Fruit fly (Drosophila melanogaster) whole organism, embryonic: ENCODE results near the gene CG31294.
A peak's percentile ranks its signal among the peaks of the same experiment; 100 is the strongest.

Experiments
- ATbp ChIP-seq: fragments of 200-800 bp; sonication (Bioruptor generic); optimal IDR thresholded peaks from 2 replicates; lab custom pipeline; 2017; ENCODE audit warnings: missing biosample characterization, mild to moderate bottlenecking, missing genetic modification characterization, missing genetic modification reagents
- Asciz ChIP-seq: fragments of 200-800 bp; sonication (Bioruptor generic); optimal IDR thresholded peaks from 2 replicates; lab custom pipeline; 2017; ENCODE audit warnings: missing biosample characterization, mild to moderate bottlenecking, missing genetic modification characterization, missing genetic modification reagents
- Atf-2 ChIP-seq: fragments of 200-800 bp; sonication (Bioruptor generic); optimal IDR thresholded peaks from 2 replicates; lab custom pipeline; 2016; ENCODE audit warnings: missing biosample characterization, missing genetic modification characterization
- CG10209 ChIP-seq: fragments of 200-800 bp; sonication (Bioruptor generic); optimal IDR thresholded peaks from 3 replicates; lab custom pipeline; 2017; ENCODE audit warnings: missing biosample characterization, mild to moderate bottlenecking, missing genetic modification characterization, missing genetic modification reagents
- CG10267 ChIP-seq: fragments of 200-800 bp; sonication (Bioruptor generic); optimal IDR thresholded peaks from 2 replicates; lab custom pipeline; 2018; ENCODE audit warnings: missing biosample characterization, mild to moderate bottlenecking, missing genetic modification characterization, moderate library complexity
- CG13624 ChIP-seq: fragments of 200-800 bp; sonication (Bioruptor generic); optimal IDR thresholded peaks from 2 replicates; lab custom pipeline; 2016; ENCODE audit warnings: missing biosample characterization, missing genetic modification characterization
- CG1603 ChIP-seq: fragments of 200-800 bp; sonication (Bioruptor generic); optimal IDR thresholded peaks from 2 replicates; lab custom pipeline; 2019; ENCODE audit warnings: missing biosample characterization, mild to moderate bottlenecking, missing genetic modification characterization, moderate library complexity
- CG17802 ChIP-seq: fragments of 200-800 bp; sonication (Bioruptor generic); optimal IDR thresholded peaks from 2 replicates; lab custom pipeline; 2018; ENCODE audit warnings: missing biosample characterization, mild to moderate bottlenecking, missing genetic modification characterization, moderate library complexity
- CG17912 ChIP-seq: fragments of 200-800 bp; sonication (Bioruptor generic); optimal IDR thresholded peaks from 2 replicates; lab custom pipeline; 2018; ENCODE audit warnings: missing biosample characterization, mild to moderate bottlenecking, missing genetic modification characterization
- CG18011 ChIP-seq: fragments of 200-800 bp; sonication (Bioruptor generic); optimal IDR thresholded peaks from 2 replicates; lab custom pipeline; 2017; ENCODE audit warnings: missing biosample characterization, missing genetic modification characterization, mild to moderate bottlenecking, moderate library complexity, missing genotype
- CG18262 ChIP-seq: fragments of 200-800 bp; optimal IDR thresholded peaks from 3 replicates; lab custom pipeline; 2019; ENCODE audit warnings: missing biosample characterization, mild to moderate bottlenecking, missing genetic modification characterization, moderate library complexity
- CG3065 ChIP-seq: fragments of 200-800 bp; sonication (Bioruptor generic); optimal IDR thresholded peaks from 2 replicates; lab custom pipeline; 2016; ENCODE audit warnings: missing biosample characterization, missing genetic modification characterization
- CG31224 ChIP-seq: fragments of 200-800 bp; sonication (Bioruptor generic); IDR thresholded peaks from 2 replicates; pipeline ENCODE4 v1.3.6; 2022; ENCODE audit warnings: missing biosample characterization, missing genetic modification characterization
- CG43689 ChIP-seq: fragments of 200-800 bp; sonication (Bioruptor generic); IDR thresholded peaks from 2 replicates; pipeline ENCODE4 v1.3.6; 2022; ENCODE audit warnings: missing biosample characterization, missing genetic modification characterization
- CG4707 ChIP-seq: fragments of 200-800 bp; sonication (Bioruptor generic); optimal IDR thresholded peaks from 2 replicates; lab custom pipeline; 2018; ENCODE audit warnings: missing biosample characterization, mild to moderate bottlenecking, missing genetic modification characterization, moderate library complexity
- CG6254 ChIP-seq: fragments of 200-800 bp; sonication (Bioruptor generic); optimal IDR thresholded peaks from 3 replicates; lab custom pipeline; 2017; ENCODE audit warnings: mild to moderate bottlenecking, missing biosample characterization, missing genetic modification reagents, missing genetic modification characterization
- CG6813 ChIP-seq: fragments of 200-800 bp; sonication (Bioruptor generic); optimal IDR thresholded peaks from 2 replicates; lab custom pipeline; 2017; ENCODE audit warnings: missing biosample characterization, missing genetic modification characterization, mild to moderate bottlenecking, moderate library complexity, missing genetic modification reagents
- CG8359 ChIP-seq: fragments of 200-800 bp; sonication (Bioruptor generic); optimal IDR thresholded peaks from 2 replicates; lab custom pipeline; 2017; ENCODE audit warnings: missing biosample characterization, mild to moderate bottlenecking, missing genetic modification characterization, borderline replicate concordance
- D ChIP-seq, 2 experiments: fragments of 200-800 bp in 1 of 2; fragments of >200 bp in 1 of 2; sonication (Bioruptor generic) in 1 of 2; optimal IDR thresholded peaks; 2 replicates in 1 of 2; 3 replicates in 1 of 2; lab custom pipeline; 2017; ENCODE audit warnings: mild to moderate bottlenecking in 1 of 2, missing biosample characterization in 1 of 2, missing genetic modification characterization in 1 of 2, missing genetic modification reagents in 1 of 2
- Fer2 ChIP-seq: fragments of 200-800 bp; sonication (Bioruptor generic); optimal IDR thresholded peaks from 2 replicates; lab custom pipeline; 2018; ENCODE audit warnings: missing biosample characterization, mild to moderate bottlenecking, missing genetic modification characterization, moderate library complexity
- Gug ChIP-seq: fragments of 200-800 bp; sonication (Bioruptor generic); IDR thresholded peaks from 4 replicates; pipeline ENCODE4 v1.3.6; 2022; ENCODE audit warnings: missing biosample characterization, missing genetic modification characterization
- H15 ChIP-seq: fragments of 200-800 bp; sonication (Bioruptor generic); IDR thresholded peaks from 3 replicates; pipeline ENCODE4 v1.3.6; 2022; ENCODE audit warnings: missing biosample characterization, missing genetic modification characterization
- Jarid2 ChIP-seq: fragments of 200-800 bp; sonication (Bioruptor generic); optimal IDR thresholded peaks from 3 replicates; lab custom pipeline; 2017; ENCODE audit warnings: mild to moderate bottlenecking, missing biosample characterization, missing genetic modification reagents, missing genetic modification characterization
- Lpt ChIP-seq: fragments of >200 bp; optimal IDR thresholded peaks from 2 replicates; lab custom pipeline; 2018; ENCODE audit warnings: missing biosample characterization, missing genetic modification characterization
- Nf-YB ChIP-seq: fragments of 200-800 bp; sonication (Bioruptor generic); optimal IDR thresholded peaks from 3 replicates; lab custom pipeline; 2019; ENCODE audit warnings: missing biosample characterization, mild to moderate bottlenecking, missing genetic modification characterization, moderate library complexity
- Nf-YC ChIP-seq: fragments of 200-800 bp; optimal IDR thresholded peaks from 3 replicates; lab custom pipeline; 2019; ENCODE audit warnings: missing biosample characterization, mild to moderate bottlenecking, missing genetic modification characterization, moderate library complexity
- NfI ChIP-seq: fragments of 200-800 bp; sonication (Bioruptor generic); optimal IDR thresholded peaks from 3 replicates; lab custom pipeline; 2018; ENCODE audit warnings: missing biosample characterization, mild to moderate bottlenecking, missing genetic modification characterization, moderate library complexity
- Pdp1 ChIP-seq, 2 experiments: fragments of 200-800 bp; sonication (Bioruptor generic); optimal IDR thresholded peaks; 3 replicates each; lab custom pipeline; 2016; ENCODE audit warnings: missing biosample characterization in 2 of 2, missing genetic modification characterization in 2 of 2, mild to moderate bottlenecking in 1 of 2, moderate library complexity in 1 of 2
- Ptx1 ChIP-seq: fragments of 200-800 bp; sonication (Bioruptor generic); IDR thresholded peaks from 2 replicates; pipeline ENCODE4 v1.3.6; 2022; ENCODE audit warnings: missing biosample characterization, missing genetic modification characterization
- Rx ChIP-seq: fragments of 200-800 bp; sonication (Bioruptor generic); IDR thresholded peaks from 2 replicates; pipeline ENCODE4 v1.3.6; 2022; ENCODE audit warnings: missing biosample characterization, missing genetic modification characterization
- cg ChIP-seq: fragments of 200-800 bp; sonication (Bioruptor generic); optimal IDR thresholded peaks from 3 replicates; lab custom pipeline; 2019; ENCODE audit warnings: missing biosample characterization, mild to moderate bottlenecking, missing genetic modification characterization, moderate library complexity
- chinmo ChIP-seq: fragments of 200-800 bp; sonication (Bioruptor generic); IDR thresholded peaks from 4 replicates; pipeline ENCODE4 v1.3.6; 2022; ENCODE audit warnings: missing biosample characterization, missing genetic modification characterization; ENCODE audit not compliant: partially characterized antibody
- danr ChIP-seq: fragments of 200-800 bp; sonication (Bioruptor generic); IDR thresholded peaks from 2 replicates; pipeline ENCODE4 v1.3.6; 2022; ENCODE audit warnings: missing biosample characterization, missing genetic modification characterization
- disco-r ChIP-seq: fragments of 200-800 bp; sonication (Bioruptor generic); optimal IDR thresholded peaks from 2 replicates; lab custom pipeline; 2016; ENCODE audit warnings: missing biosample characterization, missing genetic modification characterization
- emc ChIP-seq: fragments of 200-800 bp; sonication (Bioruptor generic); optimal IDR thresholded peaks from 2 replicates; lab custom pipeline; 2016; ENCODE audit warnings: missing biosample characterization, missing genetic modification characterization
- gsb-n ChIP-seq: fragments of 200-800 bp; sonication (Bioruptor generic); optimal IDR thresholded peaks from 3 replicates; lab custom pipeline; 2018; ENCODE audit warnings: missing biosample characterization, mild to moderate bottlenecking, missing genetic modification characterization
- h ChIP-seq: fragments of >200 bp; optimal IDR thresholded peaks from 2 replicates; lab custom pipeline; 2017
- nerfin-1 ChIP-seq: fragments of 200-800 bp; sonication (Bioruptor generic); optimal IDR thresholded peaks from 3 replicates; lab custom pipeline; 2019; ENCODE audit warnings: missing biosample characterization, mild to moderate bottlenecking, missing genetic modification characterization, moderate library complexity
- oc ChIP-seq: fragments of 200-800 bp; sonication (Bioruptor generic); optimal IDR thresholded peaks from 2 replicates; lab custom pipeline; 2018; ENCODE audit warnings: missing biosample characterization, mild to moderate bottlenecking, missing genetic modification characterization, moderate library complexity
- otp ChIP-seq: fragments of 200-800 bp; sonication (Bioruptor generic); IDR thresholded peaks from 3 replicates; pipeline ENCODE4, ENCODE4 v1.3.6; 2022; ENCODE audit warnings: missing biosample characterization, missing genetic modification characterization
- pros ChIP-seq: fragments of 200-800 bp; sonication (Bioruptor generic); optimal IDR thresholded peaks from 3 replicates; lab custom pipeline; 2019; ENCODE audit warnings: missing biosample characterization, mild to moderate bottlenecking, missing genetic modification characterization, moderate library complexity
- psq ChIP-seq: fragments of 200-800 bp; sonication (Bioruptor generic); optimal IDR thresholded peaks from 2 replicates; lab custom pipeline; 2017; ENCODE audit warnings: missing biosample characterization, missing genetic modification characterization
- ranshi ChIP-seq: fragments of 200-800 bp; sonication (Bioruptor generic); IDR thresholded peaks from 2 replicates; pipeline ENCODE4 v1.3.6; 2022; ENCODE audit warnings: missing biosample characterization, missing genetic modification characterization
- salm ChIP-seq: fragments of 200-800 bp; sonication (Bioruptor generic); optimal IDR thresholded peaks from 2 replicates; lab custom pipeline; 2018; ENCODE audit warnings: missing biosample characterization, mild to moderate bottlenecking, missing genetic modification characterization
- scrt ChIP-seq: fragments of 200-800 bp; sonication (Bioruptor generic); optimal IDR thresholded peaks from 2 replicates; lab custom pipeline; 2018; ENCODE audit warnings: missing biosample characterization, mild to moderate bottlenecking, missing genetic modification characterization, moderate library complexity
- shn ChIP-seq: fragments of 200-800 bp; sonication (Bioruptor generic); optimal IDR thresholded peaks from 3 replicates; lab custom pipeline; 2016; ENCODE audit warnings: missing biosample characterization, missing genetic modification characterization
- so ChIP-seq: fragments of 200-800 bp; sonication (Bioruptor generic); IDR thresholded peaks from 3 replicates; pipeline ENCODE4 v1.3.6; 2022; ENCODE audit warnings: missing biosample characterization, missing genetic modification characterization
- tap ChIP-seq: fragments of 200-800 bp; optimal IDR thresholded peaks from 3 replicates; lab custom pipeline; 2019; ENCODE audit warnings: missing biosample characterization, mild to moderate bottlenecking, missing genetic modification characterization, moderate library complexity
- vvl ChIP-seq: fragments of 200-800 bp; sonication (Bioruptor generic); IDR thresholded peaks from 2 replicates; pipeline ENCODE4 v1.3.6; 2022; ENCODE audit warnings: missing biosample characterization, missing genetic modification characterization
- wek ChIP-seq: fragments of 200-800 bp; sonication (Bioruptor generic); optimal IDR thresholded peaks from 3 replicates; lab custom pipeline; 2018; ENCODE audit warnings: missing biosample characterization, mild to moderate bottlenecking, missing genetic modification characterization, moderate library complexity

The CG31294 gene

DNA sequence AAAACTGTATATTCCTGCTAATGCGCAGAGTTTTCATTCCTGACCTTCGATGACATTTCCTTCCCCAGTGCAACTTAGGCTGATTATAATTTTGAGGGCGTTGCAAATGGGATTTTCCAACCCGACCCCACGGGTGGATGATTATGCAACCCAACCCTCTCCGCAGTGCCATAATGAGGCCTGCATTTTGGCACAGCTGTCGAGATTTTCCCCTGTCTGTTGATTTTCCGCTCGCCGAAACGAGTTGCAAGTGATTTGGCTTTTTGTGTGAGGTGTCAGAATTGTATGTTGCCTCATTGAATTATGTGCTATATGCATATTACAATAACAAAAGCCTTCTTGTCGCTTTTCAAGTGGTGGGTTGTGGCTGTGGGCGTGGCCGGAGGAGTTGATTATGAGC is 44.1 kb downstream of the CG31294 start:
- peak; percentile 37 for TF ChIP-seq nerfin-1 (tag; lab: Kevin White, UChicago)
- no peak for TF ChIP-seq Rx
- TF ChIP-seq H15 (GFP tag; lab: Robert Waterston, UW): no peak
- TF ChIP-seq tap: peak; percentile 70
- TF ChIP-seq vvl (GFP tag; lab: Robert Waterston, UW): no peak
- TF ChIP-seq so: no peak
- TF ChIP-seq CG6813 (GFP tag; lab: Kevin White, UChicago): no peak
- TF ChIP-seq otp (GFP tag; lab: Robert Waterston, UW): no peak
- peak; percentile 11 for TF ChIP-seq CG3065 (GFP tag; lab: Kevin White, UChicago)
- peak; percentile 71 for TF ChIP-seq pros (GFP tag; lab: Kevin White, UChicago)
- TF ChIP-seq CG10209 (GFP tag; lab: Kevin White, UChicago): no peak
- TF ChIP-seq disco-r (GFP tag; lab: Kevin White, UChicago): no peak
- TF ChIP-seq ranshi (GFP tag; lab: Robert Waterston, UW): no peak
- no peak for TF ChIP-seq Ptx1
- TF ChIP-seq oc: peak; percentile 70
- TF ChIP-seq Jarid2 (GFP tag; lab: Kevin White, UChicago): no peak
- no peak for TF ChIP-seq psq
- TF ChIP-seq CG43689: no peak
- TF ChIP-seq CG17802 (tag; lab: Kevin White, UChicago): no peak
- no peak for TF ChIP-seq Asciz (GFP tag; lab: Kevin White, UChicago)
- TF ChIP-seq Nf-YB (GFP tag; lab: Kevin White, UChicago): no peak
- TF ChIP-seq Pdp1 (GFP tag; optimal IDR thresholded peaks at IDR 0.05; lab: Kevin White, UChicago): peak in 1 of 2 experiments; percentile 11
- no peak for TF ChIP-seq Lpt (GFP tag; lab: Kevin White, UChicago)
- peak; percentile 77 for TF ChIP-seq gsb-n (tag; lab: Kevin White, UChicago)

DNA sequence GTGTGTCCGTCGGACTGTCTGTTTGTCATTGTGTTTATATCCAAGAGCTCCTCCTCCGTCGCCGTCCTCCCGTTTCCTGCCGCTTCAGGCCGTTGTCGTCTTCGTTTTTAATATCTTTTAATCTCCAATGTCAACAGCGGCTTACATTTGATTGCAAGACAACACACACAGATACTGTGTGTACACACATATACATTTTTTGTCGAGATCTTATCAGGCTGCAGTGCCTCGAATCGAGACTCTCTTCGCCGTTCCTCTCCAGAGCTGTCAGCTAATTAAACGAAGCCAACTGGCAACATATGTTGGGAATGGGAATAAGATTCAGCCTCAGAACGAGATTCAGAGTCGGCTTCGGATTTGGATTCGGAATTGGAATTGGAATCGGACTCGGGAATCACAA is 45.8 kb downstream of the CG31294 start:
- no peak for TF ChIP-seq shn (GFP tag; lab: Kevin White, UChicago)
- no peak for TF ChIP-seq Fer2 (tag; lab: Kevin White, UChicago)
- no peak for TF ChIP-seq CG8359 (GFP tag; lab: Kevin White, UChicago)
- peak; percentile 45 for TF ChIP-seq CG4707 (GFP tag; lab: Kevin White, UChicago)
- TF ChIP-seq scrt (GFP tag; lab: Kevin White, UChicago): no peak
- TF ChIP-seq Nf-YC (tag; lab: Kevin White, UChicago): no peak
- TF ChIP-seq wek: peak; percentile 25
- no peak for TF ChIP-seq h
- TF ChIP-seq CG10267: no peak
- TF ChIP-seq CG1603 (tag; lab: Kevin White, UChicago): peak; percentile 7
- TF ChIP-seq chinmo (GFP tag; lab: Robert Waterston, UW): no peak
- peak; percentile 24 for TF ChIP-seq CG18262
- no peak for TF ChIP-seq H15 (GFP tag; lab: Robert Waterston, UW)
- peak; percentile 42 for TF ChIP-seq cg (GFP tag; lab: Kevin White, UChicago)
- TF ChIP-seq CG17912 (GFP tag; lab: Kevin White, UChicago): no peak
- TF ChIP-seq danr (GFP tag; lab: Robert Waterston, UW): no peak
- no peak for TF ChIP-seq Atf-2
- TF ChIP-seq CG31224 (GFP tag; lab: Robert Waterston, UW): no peak
- no peak for TF ChIP-seq salm (tag; lab: Kevin White, UChicago)
- no peak for TF ChIP-seq Pdp1 (GFP tag; optimal IDR thresholded peaks at IDR 0.05; lab: Kevin White, UChicago)
- TF ChIP-seq CG18011 (GFP tag; lab: Kevin White, UChicago): no peak
- TF ChIP-seq ATbp (GFP tag; lab: Kevin White, UChicago): peak; percentile 65
- no peak for TF ChIP-seq Rx
- TF ChIP-seq NfI (GFP tag; lab: Kevin White, UChicago): no peak
- TF ChIP-seq D (optimal IDR thresholded peaks at IDR 0.05; lab: Kevin White, UChicago): no peak
- peak; percentile 52 for TF ChIP-seq D (GFP tag; optimal IDR thresholded peaks at IDR 0.05; lab: Kevin White, UChicago)
- no peak for TF ChIP-seq CG13624 (GFP tag; lab: Kevin White, UChicago)
- TF ChIP-seq CG6254: peak; percentile 21
- TF ChIP-seq Gug (GFP tag; lab: Robert Waterston, UW): no peak
- TF ChIP-seq CG10209 (GFP tag; lab: Kevin White, UChicago): peak; percentile 44
- no peak for TF ChIP-seq emc (GFP tag; lab: Kevin White, UChicago)
